Worm (Caenorhabditis elegans) whole organism, mixed stage, embryonic: ENCODE results near the gene abt-1.

Source experiments
- M03D4.4 ChIP-seq: sonication (generic microtip); optimal IDR thresholded peaks from 2 replicates; lab custom pipeline; 2017; ENCODE audit warnings: mild to moderate bottlenecking, missing genetic modification characterization, missing compliant biosample characterization
- bed-3 ChIP-seq: fragments of 200-800 bp; sonication (Bioruptor generic); optimal IDR thresholded peaks from 3 replicates; lab custom pipeline; 2018; ENCODE audit warnings: mild to moderate bottlenecking, missing genetic modification characterization, moderate library complexity, missing compliant biosample characterization
- blmp-1 ChIP-seq: fragments of 150-350 bp; optimal IDR thresholded peaks from 2 replicates; lab custom pipeline; 2014; ENCODE audit warnings: missing biosample characterization, missing genetic modification characterization
- ceh-39 ChIP-seq: fragments of 150-350 bp; optimal IDR thresholded peaks from 2 replicates; lab custom pipeline; 2014; ENCODE audit warnings: missing biosample characterization, missing genetic modification characterization
- ceh-43 ChIP-seq: fragments of 200-800 bp; sonication (Bioruptor generic); optimal IDR thresholded peaks from 2 replicates; lab custom pipeline; 2018; ENCODE audit warnings: mild to moderate bottlenecking, missing genetic modification characterization, moderate library complexity, missing compliant biosample characterization
- ceh-83 ChIP-seq: fragments of 200-800 bp; sonication (Bioruptor generic); optimal IDR thresholded peaks from 2 replicates; lab custom pipeline; 2018; ENCODE audit warnings: mild to moderate bottlenecking, missing genetic modification characterization, missing compliant biosample characterization
- cnd-1 ChIP-seq: fragments of 200-800 bp; sonication (Bioruptor generic); optimal IDR thresholded peaks from 2 replicates; lab custom pipeline; 2018; ENCODE audit warnings: mild to moderate bottlenecking, missing genetic modification characterization, missing compliant biosample characterization
- drap-1 ChIP-seq: fragments of 200-800 bp; sonication (Bioruptor generic); optimal IDR thresholded peaks from 3 replicates; lab custom pipeline; 2018; ENCODE audit warnings: mild to moderate bottlenecking, missing genetic modification characterization, missing compliant biosample characterization
- elt-1 ChIP-seq: sonication (generic microtip); optimal IDR thresholded peaks from 2 replicates; lab custom pipeline; 2017; ENCODE audit warnings: missing genetic modification characterization, mild to moderate bottlenecking, missing compliant biosample characterization, antibody characterized with exemption, moderate library complexity, borderline replicate concordance; ENCODE audit not compliant: insufficient read depth
- elt-3 ChIP-seq: fragments of 150-350 bp; optimal IDR thresholded peaks from 2 replicates; lab custom pipeline; 2014; ENCODE audit warnings: missing biosample characterization, missing genetic modification characterization
- flh-1 ChIP-seq: fragments of 200-800 bp; sonication (Bioruptor generic); optimal IDR thresholded peaks from 2 replicates; lab custom pipeline; 2018; ENCODE audit warnings: mild to moderate bottlenecking, missing genetic modification characterization, moderate library complexity, missing compliant biosample characterization
- ham-2 ChIP-seq: fragments of 200-800 bp; sonication (Bioruptor generic); optimal IDR thresholded peaks from 2 replicates; lab custom pipeline; 2018; ENCODE audit warnings: mild to moderate bottlenecking, missing genetic modification characterization, missing compliant biosample characterization
- hlh-1 ChIP-seq: fragments of 150-350 bp; optimal IDR thresholded peaks from 2 replicates; lab custom pipeline; 2014; ENCODE audit warnings: missing biosample characterization, missing genetic modification reagents, missing genetic modification characterization
- lin-13 ChIP-seq: fragments of 150-350 bp; optimal IDR thresholded peaks from 2 replicates; lab custom pipeline; 2014; ENCODE audit warnings: missing biosample characterization, missing genetic modification characterization
- lin-32 ChIP-seq: fragments of 200-800 bp; sonication (Bioruptor generic); optimal IDR thresholded peaks from 2 replicates; lab custom pipeline; 2018; ENCODE audit warnings: mild to moderate bottlenecking, missing genetic modification characterization, missing compliant biosample characterization
- lsy-2 ChIP-seq: fragments of 150-350 bp; optimal IDR thresholded peaks from 2 replicates; lab custom pipeline; 2014; ENCODE audit warnings: missing biosample characterization, missing genetic modification characterization
- mab-5 ChIP-seq: fragments of 150-350 bp; optimal IDR thresholded peaks from 2 replicates; lab custom pipeline; 2014; ENCODE audit warnings: missing biosample characterization, missing genetic modification characterization
- mep-1 ChIP-seq: fragments of 150-350 bp; optimal IDR thresholded peaks from 2 replicates; lab custom pipeline; 2017; ENCODE audit warnings: missing biosample characterization, missing genetic modification reagents, missing genetic modification characterization, inconsistent platforms
- mls-2 ChIP-seq: sonication (generic microtip); optimal IDR thresholded peaks from 2 replicates; lab custom pipeline; 2016; ENCODE audit warnings: mild to moderate bottlenecking, missing genetic modification characterization, moderate library complexity, missing compliant biosample characterization
- nhr-2 ChIP-seq: fragments of 150-350 bp; optimal IDR thresholded peaks from 2 replicates; lab custom pipeline; 2014; ENCODE audit warnings: missing biosample characterization, missing genetic modification characterization
- nhr-237 ChIP-seq: fragments of 150-350 bp; optimal IDR thresholded peaks from 2 replicates; lab custom pipeline; 2014; ENCODE audit warnings: missing biosample characterization, missing genetic modification characterization
- nhr-28 ChIP-seq: fragments of 150-350 bp; optimal IDR thresholded peaks from 2 replicates; lab custom pipeline; 2014; ENCODE audit warnings: missing biosample characterization, missing genetic modification characterization
- nhr-76 ChIP-seq: sonication (generic microtip); optimal IDR thresholded peaks from 2 replicates; lab custom pipeline; 2017; ENCODE audit warnings: missing biosample characterization, missing genetic modification characterization
- pha-4 ChIP-seq: fragments of 150-350 bp; optimal IDR thresholded peaks from 2 replicates; lab custom pipeline; 2018; ENCODE audit warnings: missing biosample characterization, missing genetic modification reagents, missing genetic modification characterization
- sem-2 ChIP-seq: fragments of 200-800 bp; sonication (Bioruptor generic); optimal IDR thresholded peaks from 2 replicates; lab custom pipeline; 2018; ENCODE audit warnings: mild to moderate bottlenecking, missing genetic modification characterization, missing compliant biosample characterization
- tbx-8 ChIP-seq: fragments of 200-800 bp; sonication (Bioruptor generic); optimal IDR thresholded peaks from 2 replicates; lab custom pipeline; 2018; ENCODE audit warnings: mild to moderate bottlenecking, missing genetic modification characterization, moderate library complexity, missing compliant biosample characterization
- unc-120 ChIP-seq: sonication (generic microtip); optimal IDR thresholded peaks from 2 replicates; lab custom pipeline; 2017; ENCODE audit warnings: missing genetic modification characterization, missing compliant biosample characterization; ENCODE audit not compliant: poor library complexity, severe bottlenecking
- unc-39 ChIP-seq: fragments of 150-350 bp; optimal IDR thresholded peaks from 2 replicates; lab custom pipeline; 2014; ENCODE audit warnings: missing biosample characterization, missing genetic modification characterization
- unc-62 ChIP-seq: fragments of 150-350 bp; optimal IDR thresholded peaks from 2 replicates; lab custom pipeline; 2014; ENCODE audit warnings: missing biosample characterization, missing genetic modification reagents, missing genetic modification characterization
- zip-8 ChIP-seq: fragments of 150-350 bp; optimal IDR thresholded peaks from 2 replicates; lab custom pipeline; 2014; ENCODE audit warnings: missing biosample characterization, missing genetic modification characterization

Gene abt-1

DNA sequence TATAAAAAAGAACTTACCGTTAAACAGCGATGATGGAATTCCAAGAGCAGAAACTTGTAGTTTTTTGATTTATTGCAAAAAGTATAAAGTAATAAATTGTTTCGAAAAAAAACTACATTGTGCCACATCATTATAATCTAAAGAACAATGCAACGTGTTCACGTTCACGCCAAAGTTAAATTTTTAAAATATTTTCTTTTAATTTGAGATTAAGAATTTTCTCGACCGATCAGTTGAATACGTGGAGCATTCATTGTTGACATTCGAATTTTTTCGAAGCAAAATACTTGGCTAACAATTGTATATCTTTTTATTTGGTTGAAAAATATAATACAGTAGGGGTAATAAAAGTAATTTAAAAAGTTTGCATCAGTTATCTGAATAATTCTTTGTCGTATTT lies 16.3 kb upstream of the abt-1 start, which contains the start of gene F01G10.5:
Gene F01G10.5, minus strand, starts transcription at position 101 of the 400 bp plus-strand sequence.
- TF ChIP-seq mab-5 (no peak), nhr-237 (tag; lab: Kevin White, UChicago) (no peak), nhr-76 (tag; lab: Kevin White, UChicago) (no peak), drap-1 (GFP tag; lab: Kevin White, UChicago) (no peak), ceh-83 (GFP tag; lab: Kevin White, UChicago) (no peak), mep-1 (tag; lab: Kevin White, UChicago) (no peak), zip-8 (tag; lab: Kevin White, UChicago) (no peak), lin-32 (GFP tag; lab: Kevin White, UChicago) (no peak), tbx-8 (no peak), elt-1 (tag; lab: Kevin White, UChicago) (no peak), ceh-39 (tag; lab: Kevin White, UChicago) (no peak), nhr-2 (tag; lab: Kevin White, UChicago) (no peak)

DNA sequence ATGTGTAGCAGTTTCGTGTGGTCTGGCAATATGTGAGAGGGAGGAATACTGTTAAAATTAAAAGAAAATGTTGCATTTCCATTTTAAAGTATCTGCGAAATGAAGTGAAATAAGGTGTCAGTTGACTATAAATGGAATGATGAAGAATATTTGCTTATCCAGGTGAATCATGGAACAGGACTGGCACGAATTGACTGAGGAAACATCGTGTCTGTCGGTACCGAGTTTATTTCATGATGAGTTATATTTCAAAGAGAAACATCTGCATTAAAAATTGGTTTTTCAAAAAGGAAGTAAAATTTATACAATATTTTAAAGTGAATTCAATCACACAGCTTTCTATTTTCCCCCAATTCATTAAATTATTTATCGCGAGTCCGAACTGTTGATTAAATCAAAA lies 12.8 kb upstream of the abt-1 start, which contains the start of gene F01G10.6:
Gene F01G10.6, minus strand, starts transcription at position 101 of the 400 bp plus-strand sequence.
- no peak for TF ChIP-seq nhr-237 (tag; lab: Kevin White, UChicago)
- no peak for TF ChIP-seq ham-2 (GFP tag; lab: Kevin White, UChicago)
- TF ChIP-seq blmp-1 (tag; lab: Kevin White, UChicago), result no peak
- TF ChIP-seq zip-8 (tag; lab: Kevin White, UChicago), result no peak
- no peak for TF ChIP-seq ceh-43 (GFP tag; lab: Kevin White, UChicago)
- no peak for TF ChIP-seq ceh-83 (GFP tag; lab: Kevin White, UChicago)
- no peak for TF ChIP-seq lin-13 (tag; lab: Kevin White, UChicago)
- TF ChIP-seq unc-62 (GFP tag; lab: Kevin White, UChicago), result no peak
- no peak for TF ChIP-seq tbx-8
- TF ChIP-seq bed-3 (GFP tag; lab: Kevin White, UChicago), result no peak

DNA sequence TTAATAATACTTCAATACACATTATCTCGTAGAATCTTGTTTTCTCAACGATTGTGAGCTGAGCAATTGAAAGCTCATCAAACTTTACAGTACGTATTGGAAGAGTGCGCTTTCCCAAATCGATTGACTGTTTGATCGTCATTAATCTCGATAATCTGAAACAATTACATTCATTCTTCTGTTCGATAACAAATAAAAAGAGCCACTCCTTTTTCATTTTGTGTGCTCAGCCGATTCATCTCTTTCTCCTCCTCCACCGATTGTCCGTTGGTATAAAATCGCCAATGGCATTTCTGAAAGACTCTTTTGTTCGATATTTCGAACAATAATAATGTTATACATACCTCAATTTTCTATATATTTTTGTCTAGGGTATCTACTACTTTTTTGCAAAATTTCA lies 9.0 kb upstream of the abt-1 start, which contains the start of gene nas-12:
Gene nas-12, plus strand, starts transcription at position 301 of the 400 bp plus-strand sequence.
- TF ChIP-seq ceh-39 (tag; lab: Kevin White, UChicago), result no peak
- no peak for TF ChIP-seq tbx-8
- no peak for TF ChIP-seq flh-1
- no peak for TF ChIP-seq cnd-1 (tag; lab: Kevin White, UChicago)
- no peak for TF ChIP-seq ceh-83 (GFP tag; lab: Kevin White, UChicago)
- TF ChIP-seq elt-1 (tag; lab: Kevin White, UChicago), result no peak
- no peak for TF ChIP-seq ceh-43 (GFP tag; lab: Kevin White, UChicago)
- TF ChIP-seq mab-5, result no peak
- TF ChIP-seq elt-3 (tag; lab: Kevin White, UChicago), result no peak
- no peak for TF ChIP-seq unc-120 (tag; lab: Kevin White, UChicago)

DNA sequence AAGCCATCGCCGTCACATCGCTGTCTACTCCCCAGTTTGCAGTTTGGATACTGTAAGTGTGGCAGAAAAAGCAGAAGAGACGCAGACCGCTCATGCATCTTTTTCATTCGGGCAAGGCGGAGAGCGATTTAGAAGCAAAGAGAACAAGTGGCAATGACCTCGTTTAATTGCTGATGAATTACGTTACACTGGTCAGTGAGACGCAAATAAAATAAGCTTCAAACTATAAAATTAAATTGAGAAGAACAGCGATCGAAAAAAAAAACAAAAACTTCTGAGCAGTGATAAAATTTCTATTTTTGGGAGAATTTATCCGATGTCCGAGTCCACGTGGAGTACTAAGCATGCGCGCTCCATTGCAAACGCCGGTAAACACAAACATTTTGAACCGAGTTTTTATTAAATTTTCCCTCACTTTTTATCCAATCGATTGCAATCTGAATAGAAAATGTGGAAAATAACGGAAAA lies 7.4 kb upstream of the abt-1 start, which contains the start of gene C24F3.2:
Gene C24F3.2, plus strand, starts transcription at position 418 of the 468 bp plus-strand sequence.
- no peak for TF ChIP-seq blmp-1 (tag; lab: Kevin White, UChicago)
- peak; percentile 12 for TF ChIP-seq nhr-2 (tag; lab: Kevin White, UChicago)
- TF ChIP-seq hlh-1, result peak; percentile 27
- TF ChIP-seq nhr-28, result no peak
- TF ChIP-seq mep-1 (tag; lab: Kevin White, UChicago), result peak; percentile 30
- TF ChIP-seq lsy-2, result peak; percentile 92
- peak; percentile 94 for TF ChIP-seq ham-2 (GFP tag; lab: Kevin White, UChicago)
- TF ChIP-seq mab-5, result no peak
- TF ChIP-seq drap-1 (GFP tag; lab: Kevin White, UChicago), result peak; percentile 11
- peak; percentile 77 for TF ChIP-seq mls-2

DNA sequence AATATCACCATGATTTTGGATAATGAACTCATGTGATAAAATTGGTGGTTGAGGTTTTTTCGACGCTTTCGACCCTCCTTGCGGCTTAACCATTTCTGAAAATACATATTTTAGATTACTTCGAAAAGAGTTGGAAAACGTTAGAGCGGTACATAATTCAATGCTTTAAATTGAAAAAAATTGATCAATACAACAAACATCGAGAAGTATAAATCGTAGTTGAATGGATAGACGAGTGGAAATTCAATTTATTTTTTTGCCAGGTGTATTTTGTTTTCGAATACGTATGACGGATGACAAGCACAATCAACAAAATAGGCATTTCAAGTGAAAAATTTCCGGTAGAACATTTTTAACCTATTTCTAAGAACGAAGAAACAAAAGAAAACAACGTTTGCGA lies 6.5 kb upstream of the abt-1 start, which contains the start of gene tram-1:
Gene tram-1, minus strand, starts transcription at position 101 of the 400 bp plus-strand sequence.
- no peak for TF ChIP-seq ham-2 (GFP tag; lab: Kevin White, UChicago)
- no peak for TF ChIP-seq nhr-2 (tag; lab: Kevin White, UChicago)

DNA sequence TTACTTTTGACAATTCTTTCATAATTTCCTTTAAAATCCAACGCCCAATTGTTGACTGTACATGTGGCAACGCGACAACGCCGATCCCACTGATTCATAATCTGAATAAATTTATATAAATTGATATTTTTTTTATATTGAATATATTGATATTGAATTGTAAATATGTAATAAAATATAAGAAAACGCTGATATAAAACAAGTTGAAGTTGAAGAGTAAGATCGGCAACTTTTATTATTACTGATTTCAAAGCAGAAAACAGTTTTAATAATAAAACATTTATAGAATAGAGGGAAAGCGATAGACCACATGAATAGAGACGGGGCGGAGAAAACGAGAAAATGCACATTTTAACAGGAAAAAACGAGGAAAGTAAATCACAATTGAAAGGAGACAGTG lies 4.5 kb upstream of the abt-1 start, which contains the start of gene qns-1:
Gene qns-1, minus strand, starts transcription at position 101 of the 400 bp plus-strand sequence.
- no peak for TF ChIP-seq unc-39
- no peak for TF ChIP-seq unc-120 (tag; lab: Kevin White, UChicago)
- TF ChIP-seq M03D4.4, result no peak
- TF ChIP-seq zip-8 (tag; lab: Kevin White, UChicago), result no peak
- no peak for TF ChIP-seq lin-13 (tag; lab: Kevin White, UChicago)
- no peak for TF ChIP-seq ceh-83 (GFP tag; lab: Kevin White, UChicago)
- TF ChIP-seq tbx-8, result no peak
- TF ChIP-seq flh-1, result no peak
- TF ChIP-seq blmp-1 (tag; lab: Kevin White, UChicago), result no peak
- no peak for TF ChIP-seq mep-1 (tag; lab: Kevin White, UChicago)
- TF ChIP-seq pha-4 (tag; lab: Kevin White, UChicago), result no peak
- no peak for TF ChIP-seq sem-2 (GFP tag; lab: Kevin White, UChicago)
- no peak for TF ChIP-seq mls-2
- TF ChIP-seq mab-5, result no peak
